Worm (Caenorhabditis elegans) whole organism, L4 larva: ENCODE measurements around the gene shw-1.

Experiments
- F44E2.7 ChIP-seq: fragments of 200-800 bp; sonication (Bioruptor generic); IDR thresholded peaks from 2 replicates; pipeline ENCODE4 v2.1.2; 2022; ENCODE audit warnings: missing genetic modification characterization, missing compliant biosample characterization
- R02D3.7 ChIP-seq: fragments of 150-350 bp; sonication (generic microtip); optimal IDR thresholded peaks from 3 replicates; lab custom pipeline; 2014; ENCODE audit warnings: missing biosample characterization, missing genetic modification characterization
- T26A8.4 ChIP-seq: fragments of 200-800 bp; sonication (Bioruptor generic); IDR thresholded peaks from 2 replicates; pipeline ENCODE4 v1.3.6; 2022; ENCODE audit warnings: missing genetic modification characterization, missing compliant biosample characterization
- aha-1 ChIP-seq: fragments of 150-350 bp; peaks from one replicate; lab custom pipeline; 2014; ENCODE audit warnings: missing biosample characterization, missing genetic modification characterization
- ceh-20 ChIP-seq: fragments of 200-800 bp; sonication (Bioruptor generic); IDR thresholded peaks from 2 replicates; pipeline ENCODE4 v1.3.6; 2022; ENCODE audit warnings: missing genetic modification reagents, missing genetic modification characterization, missing compliant biosample characterization
- ceh-32 ChIP-seq: sonication (generic microtip); optimal IDR thresholded peaks from 2 replicates; lab custom pipeline; 2016; ENCODE audit warnings: mild to moderate bottlenecking, missing genetic modification characterization, missing compliant biosample characterization; ENCODE audit not compliant: poor library complexity
- ceh-62 ChIP-seq: sonication (generic microtip); optimal IDR thresholded peaks from 2 replicates; lab custom pipeline; 2017; ENCODE audit warnings: missing biosample characterization, missing genetic modification characterization
- ceh-82 ChIP-seq: sonication (generic microtip); optimal IDR thresholded peaks from 2 replicates; lab custom pipeline; 2017; ENCODE audit warnings: missing biosample characterization, missing genetic modification characterization
- daf-16 ChIP-seq, 3 experiments: sonication (generic microtip); optimal IDR thresholded peaks; 2 replicates each; lab custom pipeline; 2016 to 2017; ENCODE audit warnings: missing genetic modification characterization in 3 of 3, missing genetic modification reagents in 3 of 3, mild to moderate bottlenecking in 2 of 3, missing compliant biosample characterization in 2 of 3, missing biosample characterization in 1 of 3, moderate library complexity in 1 of 3
- daf-19 ChIP-seq: fragments of 200-800 bp; sonication (Bioruptor generic); conservative IDR thresholded peaks from 2 replicates; pipeline ENCODE4 v1.3.6; 2022; ENCODE audit warnings: missing genetic modification characterization, missing compliant biosample characterization
- dpl-1 ChIP-seq: fragments of 150-350 bp; optimal IDR thresholded peaks from 2 replicates; lab custom pipeline; 2014; ENCODE audit warnings: missing biosample characterization, missing genetic modification reagents, missing genetic modification characterization
- duxl-1 ChIP-seq: sonication (generic microtip); optimal IDR thresholded peaks from 2 replicates; lab custom pipeline; 2016; ENCODE audit warnings: mild to moderate bottlenecking, missing genetic modification characterization, moderate library complexity, missing compliant biosample characterization; ENCODE audit not compliant: poor library complexity
- dve-1 ChIP-seq: sonication (generic microtip); optimal IDR thresholded peaks from 2 replicates; lab custom pipeline; 2017; ENCODE audit warnings: antibody characterized with exemption, mild to moderate bottlenecking, missing genetic modification characterization, missing compliant biosample characterization; ENCODE audit not compliant: insufficient read depth
- egl-27 ChIP-seq: sonication (generic microtip); optimal IDR thresholded peaks from 3 replicates; lab custom pipeline; 2017; ENCODE audit warnings: missing biosample characterization, missing genetic modification reagents, missing genetic modification characterization
- fkh-10 ChIP-seq: fragments of 150-350 bp; optimal IDR thresholded peaks from 2 replicates; lab custom pipeline; 2014; ENCODE audit warnings: missing biosample characterization, missing genetic modification reagents, missing genetic modification characterization
- hif-1 ChIP-seq, 2 experiments: sonication (generic microtip); optimal IDR thresholded peaks; 2 replicates each; lab custom pipeline; 2016 to 2017; ENCODE audit warnings: missing compliant biosample characterization in 2 of 2, missing genetic modification characterization in 2 of 2, missing genetic modification reagents in 2 of 2, missing genotype in 2 of 2, mild to moderate bottlenecking in 1 of 2
- hlh-30 ChIP-seq: sonication (generic microtip); optimal IDR thresholded peaks from 2 replicates; lab custom pipeline; 2017; ENCODE audit warnings: antibody characterized with exemption, mild to moderate bottlenecking, missing genetic modification characterization, missing compliant biosample characterization; ENCODE audit not compliant: insufficient read depth
- hmg-1.1 ChIP-seq: fragments of 200-800 bp; sonication (Bioruptor generic); IDR thresholded peaks from 2 replicates; pipeline ENCODE4 v1.3.6; 2022; ENCODE audit warnings: missing genetic modification reagents, missing genetic modification characterization, missing compliant biosample characterization
- lim-7 ChIP-seq: fragments of 200-800 bp; sonication (Bioruptor generic); IDR thresholded peaks from 2 replicates; pipeline ENCODE4 v1.3.6; 2022; ENCODE audit warnings: missing genetic modification characterization, missing compliant biosample characterization
- lin-1 ChIP-seq: fragments of 200-800 bp; sonication (Bioruptor generic); IDR thresholded peaks from 2 replicates; pipeline ENCODE4 v1.3.6; 2022; ENCODE audit warnings: missing genetic modification reagents, missing genetic modification characterization, missing compliant biosample characterization
- lin-38 ChIP-seq: fragments of 200-800 bp; sonication (Bioruptor generic); IDR thresholded peaks from 2 replicates; pipeline ENCODE4 v1.3.6; 2022; ENCODE audit warnings: missing genetic modification reagents, missing genetic modification characterization, missing compliant biosample characterization
- lir-3 ChIP-seq: sonication (generic microtip); optimal IDR thresholded peaks from 2 replicates; lab custom pipeline; 2016; ENCODE audit warnings: mild to moderate bottlenecking, missing genetic modification characterization, missing compliant biosample characterization
- lsy-2 ChIP-seq, 2 experiments: fragments of 150-350 bp in 1 of 2; sonication (generic microtip) in 1 of 2; optimal IDR thresholded peaks; 2 replicates each; lab custom pipeline; 2014 to 2017; ENCODE audit warnings: missing biosample characterization in 2 of 2, missing genetic modification characterization in 2 of 2
- mep-1 ChIP-seq: fragments of 150-350 bp; sonication (generic microtip); optimal IDR thresholded peaks from 3 replicates; lab custom pipeline; 2014; ENCODE audit warnings: missing biosample characterization, missing genetic modification characterization
- mes-2 ChIP-seq: sonication (generic microtip); optimal IDR thresholded peaks from 2 replicates; lab custom pipeline; 2016; ENCODE audit warnings: missing genotype, mild to moderate bottlenecking, missing genetic modification characterization, missing compliant biosample characterization; ENCODE audit not compliant: poor library complexity, severe bottlenecking
- mxl-2 ChIP-seq: fragments of 200-800 bp; sonication (Bioruptor generic); conservative IDR thresholded peaks from 2 replicates; pipeline ENCODE4 v1.3.6; 2022; ENCODE audit warnings: missing genetic modification reagents, missing genetic modification characterization, missing compliant biosample characterization
- nhr-10 ChIP-seq: fragments of 150-350 bp; optimal IDR thresholded peaks from 2 replicates; lab custom pipeline; 2014; ENCODE audit warnings: missing biosample characterization, missing genetic modification characterization
- nhr-111 ChIP-seq: fragments of 200-800 bp; sonication (Bioruptor generic); optimal IDR thresholded peaks from 2 replicates; lab custom pipeline; 2018; ENCODE audit warnings: mild to moderate bottlenecking, missing genetic modification characterization, missing compliant biosample characterization
- nhr-28 ChIP-seq: fragments of 150-350 bp; optimal IDR thresholded peaks from 2 replicates; lab custom pipeline; 2014; ENCODE audit warnings: missing biosample characterization, missing genetic modification characterization
- nhr-76 ChIP-seq: fragments of 150-350 bp; optimal IDR thresholded peaks from 2 replicates; lab custom pipeline; 2014; ENCODE audit warnings: missing biosample characterization, missing genetic modification characterization
- rbr-2 ChIP-seq: sonication (generic microtip); optimal IDR thresholded peaks from 2 replicates; lab custom pipeline; 2016; ENCODE audit warnings: missing genotype, missing genetic modification characterization, missing compliant biosample characterization
- set-16 ChIP-seq: fragments of 200-800 bp; sonication (Bioruptor generic); IDR thresholded peaks from 2 replicates; pipeline ENCODE4 v1.3.6; 2022; ENCODE audit warnings: missing genetic modification reagents, missing genetic modification characterization, missing compliant biosample characterization
- skn-1 ChIP-seq: fragments of 150-350 bp; optimal IDR thresholded peaks from 2 replicates; lab custom pipeline; 2014; ENCODE audit warnings: missing biosample characterization, missing genetic modification characterization
- unc-62 ChIP-seq, 3 experiments: fragments of 150-350 bp in 1 of 3; sonication (generic microtip); optimal IDR thresholded peaks in 2 of 3; peaks in 1 of 3; 1 replicate in 1 of 3; 2 replicates in 2 of 3; lab custom pipeline; 2014 to 2017; ENCODE audit warnings: missing biosample characterization in 3 of 3, missing genetic modification characterization in 3 of 3, missing genetic modification reagents in 3 of 3, missing genotype in 1 of 3
- zfp-2 ChIP-seq: sonication (generic microtip); optimal IDR thresholded peaks from 2 replicates; lab custom pipeline; 2016; ENCODE audit warnings: mild to moderate bottlenecking, missing genetic modification characterization, missing compliant biosample characterization
- ztf-7 ChIP-seq: fragments of 150-350 bp; optimal IDR thresholded peaks from 2 replicates; lab custom pipeline; 2014; ENCODE audit warnings: missing biosample characterization, missing genetic modification characterization

The shw-1 gene

ce11 chrII:8326228-8326960, 5.1 kb upstream of the shw-1 start (continued):
- TF ChIP-seq duxl-1 (tag; lab: Kevin White, UChicago) (peak; percentile 36), ztf-7 (tag; lab: Kevin White, UChicago) (no peak), set-16 (GFP tag; lab: Robert Waterston, UW) (no peak)

ce11 chrII:8325002-8325539, 3.8 kb upstream of the shw-1 start, which contains the start of the genes ran-3 and C26D10.3:
Gene ran-3, minus strand, starts transcription at chrII:8325052.
Gene C26D10.3, plus strand, starts transcription at chrII:8325386.
- TF ChIP-seq hlh-30 (tag; lab: Kevin White, UChicago) (no peak), zfp-2 (no peak), lin-38 (GFP tag; lab: Robert Waterston, UW) (peak; percentile 51; the same call in 1 of the 2 replicates), R02D3.7 (tag; lab: Kevin White, UChicago) (no peak), ceh-20 (GFP tag; lab: Robert Waterston, UW) (no peak), T26A8.4 (no peak), nhr-28 (no peak), mep-1 (tag; lab: Kevin White, UChicago) (peak; percentile 42), dpl-1 (GFP tag; lab: Kevin White, UChicago) (peak; percentile 69), mes-2 (peak; percentile 91), lin-1 (GFP tag; lab: Robert Waterston, UW) (no peak), rbr-2 (tag; lab: Kevin White, UChicago) (peak; percentile 17), dve-1 (tag; lab: Kevin White, UChicago) (peak; percentile 21), lir-3 (no peak), egl-27 (tag; lab: Kevin White, UChicago) (no peak), nhr-111 (no peak), F44E2.7 (no peak), hmg-1.1 (GFP tag; lab: Robert Waterston, UW) (no peak), ceh-62 (tag; lab: Kevin White, UChicago) (no peak), ceh-82 (tag; lab: Kevin White, UChicago) (no peak), lsy-2 (tag; optimal IDR thresholded peaks at IDR 0.05; lab: Kevin White, UChicago) (peak in 1 of 2 experiments; percentile 58), nhr-76 (tag; lab: Kevin White, UChicago) (no peak), daf-19 (GFP tag; lab: Robert Waterston, UW) (no peak), daf-16 (GFP tag; optimal IDR thresholded peaks at IDR 0.05; lab: Kevin White, UChicago) (no peak), daf-16 (tag; optimal IDR thresholded peaks at IDR 0.05; lab: Kevin White, UChicago) (peak; percentile 62), hif-1 (tag; optimal IDR thresholded peaks at IDR 0.05; lab: Kevin White, UChicago) (peak in 1 of 2 experiments; percentile 13)

ce11 chrII:8316701-8317100, 4.6 kb downstream of the shw-1 start:
- TF ChIP-seq skn-1: no peak
- TF ChIP-seq unc-62 (GFP tag; optimal IDR thresholded peaks at IDR 0.05 in 1 of 2; lab: Kevin White, UChicago): peak in 1 of 2 experiments; percentile 77
- TF ChIP-seq unc-62 (tag; optimal IDR thresholded peaks at IDR 0.05; lab: Kevin White, UChicago): no peak

ce11 chrII:8314768-8315167, 6.5 kb downstream of the shw-1 start:
- no peak for TF ChIP-seq lir-3
- no peak for TF ChIP-seq nhr-10
- no peak for TF ChIP-seq lim-7 (GFP tag; lab: Robert Waterston, UW)
- no peak for TF ChIP-seq mxl-2 (GFP tag; lab: Robert Waterston, UW)
- no peak for TF ChIP-seq fkh-10 (GFP tag; lab: Kevin White, UChicago)
- TF ChIP-seq aha-1 (tag; lab: Kevin White, UChicago): peak; percentile 91
- peak in 1 of 2 experiments; percentile 30 for TF ChIP-seq unc-62 (GFP tag; optimal IDR thresholded peaks at IDR 0.05 in 1 of 2; lab: Kevin White, UChicago)
- TF ChIP-seq unc-62 (tag; optimal IDR thresholded peaks at IDR 0.05; lab: Kevin White, UChicago): no peak
- no peak for TF ChIP-seq ceh-32
